Worm (Caenorhabditis elegans) whole organism, L3 larva: ENCODE results near the gene Y32B12B.1.

ENCODE experiments used
- ama-1 ChIP-seq: fragments of 150-350 bp; optimal IDR thresholded peaks from 2 replicates; lab custom pipeline; 2018
- ceh-28 ChIP-seq: fragments of 150-350 bp; optimal IDR thresholded peaks from 2 replicates; lab custom pipeline; 2014; ENCODE audit warnings: missing biosample characterization, missing genetic modification reagents, missing genetic modification characterization
- elt-1 ChIP-seq: fragments of 150-350 bp; optimal IDR thresholded peaks from 2 replicates; lab custom pipeline; 2014; ENCODE audit warnings: missing biosample characterization, missing genetic modification characterization
- elt-3 ChIP-seq, 3 experiments: fragments of 150-350 bp in 1 of 3; sonication (generic microtip) in 2 of 3; optimal IDR thresholded peaks; 2 replicates in 2 of 3; 4 replicates in 1 of 3; lab custom pipeline; 2014 to 2017; ENCODE audit warnings: missing biosample characterization in 3 of 3, missing genetic modification characterization in 3 of 3
- fkh-2 ChIP-seq: fragments of 150-350 bp; optimal IDR thresholded peaks from 2 replicates; lab custom pipeline; 2014; ENCODE audit warnings: missing biosample characterization, missing genetic modification reagents, missing genetic modification characterization
- nhr-11 ChIP-seq: fragments of 150-350 bp; optimal IDR thresholded peaks from 2 replicates; lab custom pipeline; 2014; ENCODE audit warnings: missing biosample characterization, missing genetic modification characterization
- nhr-237 ChIP-seq: fragments of 150-350 bp; optimal IDR thresholded peaks from 2 replicates; lab custom pipeline; 2014; ENCODE audit warnings: missing biosample characterization, missing genetic modification characterization
- nhr-25 ChIP-seq: sonication (generic microtip); optimal IDR thresholded peaks from 2 replicates; lab custom pipeline; 2017; ENCODE audit warnings: missing biosample characterization, missing genetic modification characterization
- nhr-28 ChIP-seq: fragments of 150-350 bp; optimal IDR thresholded peaks from 2 replicates; lab custom pipeline; 2014; ENCODE audit warnings: missing biosample characterization, missing genetic modification characterization
- nhr-76 ChIP-seq: fragments of 150-350 bp; sonication (generic microtip); optimal IDR thresholded peaks from 5 replicates; lab custom pipeline; 2014; ENCODE audit warnings: missing biosample characterization, missing genetic modification characterization
- nhr-77 ChIP-seq: fragments of 150-350 bp; optimal IDR thresholded peaks from 2 replicates; lab custom pipeline; 2014; ENCODE audit warnings: missing biosample characterization, missing genetic modification characterization
- snpc-4 ChIP-seq: fragments of 150-350 bp; optimal IDR thresholded peaks from 2 replicates; lab custom pipeline; 2014; ENCODE audit warnings: missing biosample characterization, missing genetic modification characterization
- ztf-11 ChIP-seq: fragments of 150-350 bp; optimal IDR thresholded peaks from 2 replicates; lab custom pipeline; 2014; ENCODE audit warnings: missing biosample characterization, missing genetic modification characterization

DNA sequence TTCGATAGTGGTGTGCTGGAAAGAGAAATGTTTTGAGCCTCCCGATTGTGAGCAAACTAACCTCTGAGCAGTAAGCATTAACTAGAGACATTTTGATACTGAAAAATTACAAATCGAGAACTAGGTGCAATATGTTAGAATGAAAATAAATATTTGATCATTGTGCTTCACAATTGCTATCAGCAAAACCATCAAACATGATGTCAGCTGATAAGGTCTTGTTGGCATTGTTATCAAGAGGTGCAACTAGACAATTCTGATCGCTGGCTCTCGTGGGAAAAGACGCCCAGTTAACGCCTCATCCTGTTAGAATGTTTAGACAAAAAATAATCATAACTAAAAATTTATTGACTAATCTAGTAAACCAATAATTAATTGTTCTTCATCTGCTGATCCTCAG, 42.4 kb upstream of the Y32B12B.1 start, which contains the start of gene comt-2:
- no peak for TF ChIP-seq ztf-11 (tag; lab: Kevin White, UChicago)
- no peak for TF ChIP-seq snpc-4
- no peak for TF ChIP-seq fkh-2
- TF ChIP-seq elt-3 (tag; optimal IDR thresholded peaks at IDR 0.05; lab: Kevin White, UChicago), result no peak
- no peak for TF ChIP-seq nhr-237 (tag; lab: Kevin White, UChicago)
- TF ChIP-seq nhr-11, result no peak
- no peak for TF ChIP-seq nhr-76 (tag; lab: Kevin White, UChicago)
- TF ChIP-seq nhr-28 (tag; lab: Kevin White, UChicago), result no peak
- TF ChIP-seq elt-1 (tag; lab: Kevin White, UChicago), result no peak
- TF ChIP-seq nhr-25 (tag; lab: Kevin White, UChicago), result no peak
- TF ChIP-seq ama-1 (lab: Kevin White, UChicago), result no peak
- TF ChIP-seq ceh-28, result no peak
- no peak for TF ChIP-seq nhr-77 (tag; lab: Kevin White, UChicago)
